Fruit fly (Drosophila melanogaster): Measurements from ENCODE around the gene CG18823.

DNA sequence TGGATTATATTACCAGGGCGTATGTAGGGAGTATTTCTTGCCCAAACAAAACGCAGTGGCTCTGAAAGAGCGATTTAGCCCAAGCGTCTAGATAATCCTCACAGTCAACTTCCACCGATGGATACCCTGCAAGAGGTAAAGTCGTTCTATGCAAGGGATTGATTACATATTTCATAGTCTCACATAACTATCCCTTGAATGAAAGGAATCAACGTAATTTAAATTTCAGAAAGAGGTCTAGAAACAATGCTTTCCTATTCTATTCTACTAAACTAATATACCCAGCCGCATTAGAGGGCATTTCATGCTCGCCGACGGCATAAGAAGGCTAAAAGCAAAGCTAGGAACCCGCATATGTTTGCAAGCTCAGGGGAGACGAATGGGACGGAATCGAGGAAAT is 23.5 kb upstream of the CG18823 start:
- TF ChIP-seq CG8478 (optimal IDR thresholded peaks at IDR 0.05): no peak
- no peak for TF ChIP-seq CTCF (optimal IDR thresholded peaks at IDR 0.05)
